Worm (Caenorhabditis elegans) whole organism, L4 larva: Measurements from ENCODE around the gene hnd-1.

ENCODE experiments used
- F26F4.8 ChIP-seq: fragments of 200-800 bp; sonication (Bioruptor generic); conservative IDR thresholded peaks from 2 replicates; pipeline ENCODE4 v1.3.6; 2022; ENCODE audit warnings: missing genetic modification characterization, missing compliant biosample characterization
- F49E8.2 ChIP-seq: sonication (generic microtip); optimal IDR thresholded peaks from 2 replicates; lab custom pipeline; 2016; ENCODE audit warnings: missing compliant biosample characterization, mild to moderate bottlenecking, missing genetic modification characterization, borderline replicate concordance
- R02D3.7 ChIP-seq: fragments of 150-350 bp; sonication (generic microtip); optimal IDR thresholded peaks from 3 replicates; lab custom pipeline; 2014; ENCODE audit warnings: missing biosample characterization, missing genetic modification characterization
- Y48G9A.11 ChIP-seq: fragments of 200-800 bp; sonication (Bioruptor generic); IDR thresholded peaks from 2 replicates; pipeline ENCODE4 v1.3.6; 2022; ENCODE audit warnings: missing genetic modification reagents, missing genetic modification characterization, missing compliant biosample characterization
- Y75B8A.6 ChIP-seq: fragments of 200-800 bp; sonication (Bioruptor generic); IDR thresholded peaks from 2 replicates; pipeline ENCODE4 v1.3.6; 2022; ENCODE audit warnings: missing genetic modification reagents, missing genetic modification characterization, missing compliant biosample characterization
- aha-1 ChIP-seq: fragments of 150-350 bp; peaks from one replicate; lab custom pipeline; 2014; ENCODE audit warnings: missing biosample characterization, missing genetic modification characterization
- ama-1 ChIP-seq: fragments of 150-350 bp; optimal IDR thresholded peaks from 2 replicates; lab custom pipeline; 2014; ENCODE audit warnings: inconsistent platforms, mixed read lengths
- ceh-20 ChIP-seq: fragments of 200-800 bp; sonication (Bioruptor generic); IDR thresholded peaks from 2 replicates; pipeline ENCODE4 v1.3.6; 2022; ENCODE audit warnings: missing genetic modification reagents, missing genetic modification characterization, missing compliant biosample characterization
- ceh-28 ChIP-seq: fragments of 150-350 bp; optimal IDR thresholded peaks from 2 replicates; lab custom pipeline; 2014; ENCODE audit warnings: missing biosample characterization, missing genetic modification reagents, missing genetic modification characterization
- ceh-62 ChIP-seq: sonication (generic microtip); optimal IDR thresholded peaks from 2 replicates; lab custom pipeline; 2017; ENCODE audit warnings: missing biosample characterization, missing genetic modification characterization
- ceh-82 ChIP-seq: sonication (generic microtip); optimal IDR thresholded peaks from 2 replicates; lab custom pipeline; 2017; ENCODE audit warnings: missing biosample characterization, missing genetic modification characterization
- daf-16 ChIP-seq, 3 experiments: sonication (generic microtip); optimal IDR thresholded peaks; 2 replicates each; lab custom pipeline; 2016 to 2017; ENCODE audit warnings: missing genetic modification characterization in 3 of 3, missing genetic modification reagents in 3 of 3, mild to moderate bottlenecking in 2 of 3, missing compliant biosample characterization in 2 of 3, missing biosample characterization in 1 of 3, moderate library complexity in 1 of 3
- daf-8 ChIP-seq: fragments of 200-800 bp; sonication (Bioruptor generic); IDR thresholded peaks from 2 replicates; pipeline ENCODE4 v1.3.6; 2022; ENCODE audit warnings: missing genetic modification characterization, missing compliant biosample characterization
- dmd-6 ChIP-seq: fragments of 200-800 bp; sonication (Bioruptor generic); IDR thresholded peaks from 2 replicates; pipeline ENCODE4 v1.3.6; 2022; ENCODE audit warnings: missing genetic modification reagents, missing genetic modification characterization, missing compliant biosample characterization
- duxl-1 ChIP-seq: sonication (generic microtip); optimal IDR thresholded peaks from 2 replicates; lab custom pipeline; 2016; ENCODE audit warnings: mild to moderate bottlenecking, missing genetic modification characterization, moderate library complexity, missing compliant biosample characterization; ENCODE audit not compliant: poor library complexity
- dve-1 ChIP-seq: sonication (generic microtip); optimal IDR thresholded peaks from 2 replicates; lab custom pipeline; 2017; ENCODE audit warnings: antibody characterized with exemption, mild to moderate bottlenecking, missing genetic modification characterization, missing compliant biosample characterization; ENCODE audit not compliant: insufficient read depth
- egl-27 ChIP-seq: sonication (generic microtip); optimal IDR thresholded peaks from 3 replicates; lab custom pipeline; 2017; ENCODE audit warnings: missing biosample characterization, missing genetic modification reagents, missing genetic modification characterization
- gei-8 ChIP-seq: fragments of 200-800 bp; sonication (Bioruptor generic); optimal IDR thresholded peaks from 2 replicates; lab custom pipeline; 2018; ENCODE audit warnings: mild to moderate bottlenecking, missing genetic modification characterization, missing compliant biosample characterization
- hlh-11 ChIP-seq: fragments of 200-800 bp; sonication (Bioruptor generic); optimal IDR thresholded peaks from 2 replicates; lab custom pipeline; 2018; ENCODE audit warnings: mild to moderate bottlenecking, missing genetic modification characterization, missing compliant biosample characterization
- hmg-1.1 ChIP-seq: fragments of 200-800 bp; sonication (Bioruptor generic); IDR thresholded peaks from 2 replicates; pipeline ENCODE4 v1.3.6; 2022; ENCODE audit warnings: missing genetic modification reagents, missing genetic modification characterization, missing compliant biosample characterization
- jun-1 ChIP-seq: fragments of 150-350 bp; optimal IDR thresholded peaks from 2 replicates; lab custom pipeline; 2014; ENCODE audit warnings: missing biosample characterization, missing genetic modification reagents, missing genetic modification characterization
- lim-7 ChIP-seq: fragments of 200-800 bp; sonication (Bioruptor generic); IDR thresholded peaks from 2 replicates; pipeline ENCODE4 v1.3.6; 2022; ENCODE audit warnings: missing genetic modification characterization, missing compliant biosample characterization
- lin-1 ChIP-seq: fragments of 200-800 bp; sonication (Bioruptor generic); IDR thresholded peaks from 2 replicates; pipeline ENCODE4 v1.3.6; 2022; ENCODE audit warnings: missing genetic modification reagents, missing genetic modification characterization, missing compliant biosample characterization
- lin-13 ChIP-seq: fragments of 150-350 bp; optimal IDR thresholded peaks from 2 replicates; lab custom pipeline; 2014; ENCODE audit warnings: missing biosample characterization, missing genetic modification reagents, missing genetic modification characterization
- lin-15B ChIP-seq: fragments of 150-350 bp; sonication (generic microtip); optimal IDR thresholded peaks from 3 replicates; lab custom pipeline; 2014; ENCODE audit warnings: missing biosample characterization, missing genetic modification characterization
- lin-39 ChIP-seq: fragments of 150-350 bp; optimal IDR thresholded peaks from 2 replicates; lab custom pipeline; 2014; ENCODE audit warnings: missing biosample characterization, missing genetic modification reagents, missing genetic modification characterization
- lir-3 ChIP-seq: sonication (generic microtip); optimal IDR thresholded peaks from 2 replicates; lab custom pipeline; 2016; ENCODE audit warnings: mild to moderate bottlenecking, missing genetic modification characterization, missing compliant biosample characterization
- madf-9 ChIP-seq: fragments of 200-800 bp; sonication (Bioruptor generic); conservative IDR thresholded peaks from 2 replicates; pipeline ENCODE4 v1.3.6; 2022; ENCODE audit warnings: missing genetic modification reagents, missing genetic modification characterization, missing compliant biosample characterization
- mdl-1 ChIP-seq, 2 experiments: fragments of 150-350 bp in 1 of 2; sonication (generic microtip) in 1 of 2; optimal IDR thresholded peaks; 2 replicates each; lab custom pipeline; 2014 to 2017; ENCODE audit warnings: missing biosample characterization in 2 of 2, missing genetic modification characterization in 2 of 2
- nhr-10 ChIP-seq: fragments of 150-350 bp; optimal IDR thresholded peaks from 2 replicates; lab custom pipeline; 2014; ENCODE audit warnings: missing biosample characterization, missing genetic modification characterization
- nhr-102 ChIP-seq: sonication (generic microtip); optimal IDR thresholded peaks from 2 replicates; lab custom pipeline; 2016; ENCODE audit warnings: mild to moderate bottlenecking, missing genetic modification characterization, moderate library complexity, missing compliant biosample characterization
- nhr-11 ChIP-seq: fragments of 150-350 bp; optimal IDR thresholded peaks from 2 replicates; lab custom pipeline; 2014; ENCODE audit warnings: missing biosample characterization, missing genetic modification characterization
- nhr-28 ChIP-seq: fragments of 150-350 bp; optimal IDR thresholded peaks from 2 replicates; lab custom pipeline; 2014; ENCODE audit warnings: missing biosample characterization, missing genetic modification characterization
- nhr-48 ChIP-seq: sonication (generic microtip); optimal IDR thresholded peaks from 2 replicates; lab custom pipeline; 2016; ENCODE audit warnings: mild to moderate bottlenecking, missing genetic modification characterization, missing compliant biosample characterization
- nhr-76 ChIP-seq: fragments of 150-350 bp; optimal IDR thresholded peaks from 2 replicates; lab custom pipeline; 2014; ENCODE audit warnings: missing biosample characterization, missing genetic modification characterization
- nhr-77 ChIP-seq: fragments of 150-350 bp; optimal IDR thresholded peaks from 2 replicates; lab custom pipeline; 2014; ENCODE audit warnings: missing biosample characterization, missing genetic modification characterization
- php-3 ChIP-seq: fragments of 200-800 bp; sonication (Bioruptor generic); IDR thresholded peaks from 2 replicates; pipeline ENCODE4 v1.3.6; 2022; ENCODE audit warnings: missing genetic modification reagents, missing genetic modification characterization, missing compliant biosample characterization
- pqm-1 ChIP-seq: sonication (generic microtip); optimal IDR thresholded peaks from 2 replicates; lab custom pipeline; 2017; ENCODE audit warnings: missing biosample characterization, missing genetic modification characterization
- rbr-2 ChIP-seq: sonication (generic microtip); optimal IDR thresholded peaks from 2 replicates; lab custom pipeline; 2016; ENCODE audit warnings: missing genotype, missing genetic modification characterization, missing compliant biosample characterization
- saeg-2 ChIP-seq: fragments of 200-800 bp; sonication (Bioruptor generic); IDR thresholded peaks from 2 replicates; pipeline ENCODE4 v1.3.6; 2022; ENCODE audit warnings: missing genetic modification reagents, missing genetic modification characterization, missing compliant biosample characterization
- set-16 ChIP-seq: fragments of 200-800 bp; sonication (Bioruptor generic); IDR thresholded peaks from 2 replicates; pipeline ENCODE4 v1.3.6; 2022; ENCODE audit warnings: missing genetic modification reagents, missing genetic modification characterization, missing compliant biosample characterization
- snpc-1.2 ChIP-seq: fragments of 200-800 bp; sonication (Bioruptor generic); IDR thresholded peaks from 2 replicates; pipeline ENCODE4 v1.3.6; 2022; ENCODE audit warnings: missing genetic modification reagents, missing genetic modification characterization, missing compliant biosample characterization
- snpc-4 ChIP-seq: fragments of 150-350 bp; optimal IDR thresholded peaks from 2 replicates; lab custom pipeline; 2014; ENCODE audit warnings: missing biosample characterization, missing genetic modification characterization
- spr-3 ChIP-seq: fragments of 200-800 bp; sonication (Bioruptor generic); optimal IDR thresholded peaks from 2 replicates; lab custom pipeline; 2018; ENCODE audit warnings: mild to moderate bottlenecking, missing genetic modification characterization, missing compliant biosample characterization
- tra-1 ChIP-seq: fragments of 200-800 bp; sonication (Bioruptor generic); IDR thresholded peaks from 2 replicates; pipeline ENCODE4 v1.3.6; 2022; ENCODE audit warnings: missing genetic modification reagents, missing genetic modification characterization, missing compliant biosample characterization
- unc-62 ChIP-seq, 3 experiments: fragments of 150-350 bp in 1 of 3; sonication (generic microtip); optimal IDR thresholded peaks in 2 of 3; peaks in 1 of 3; 1 replicate in 1 of 3; 2 replicates in 2 of 3; lab custom pipeline; 2014 to 2017; ENCODE audit warnings: missing biosample characterization in 3 of 3, missing genetic modification characterization in 3 of 3, missing genetic modification reagents in 3 of 3, missing genotype in 1 of 3
- vab-7 ChIP-seq: fragments of 200-800 bp; sonication (Bioruptor generic); IDR thresholded peaks from 2 replicates; pipeline ENCODE4 v1.3.6; 2022; ENCODE audit warnings: missing genetic modification reagents, missing genetic modification characterization, missing compliant biosample characterization
- zip-11 ChIP-seq: fragments of 200-800 bp; sonication (Bioruptor generic); IDR thresholded peaks from 2 replicates; pipeline ENCODE4 v1.3.6; 2022; ENCODE audit warnings: missing genetic modification characterization, missing compliant biosample characterization

The hnd-1 gene

DNA sequence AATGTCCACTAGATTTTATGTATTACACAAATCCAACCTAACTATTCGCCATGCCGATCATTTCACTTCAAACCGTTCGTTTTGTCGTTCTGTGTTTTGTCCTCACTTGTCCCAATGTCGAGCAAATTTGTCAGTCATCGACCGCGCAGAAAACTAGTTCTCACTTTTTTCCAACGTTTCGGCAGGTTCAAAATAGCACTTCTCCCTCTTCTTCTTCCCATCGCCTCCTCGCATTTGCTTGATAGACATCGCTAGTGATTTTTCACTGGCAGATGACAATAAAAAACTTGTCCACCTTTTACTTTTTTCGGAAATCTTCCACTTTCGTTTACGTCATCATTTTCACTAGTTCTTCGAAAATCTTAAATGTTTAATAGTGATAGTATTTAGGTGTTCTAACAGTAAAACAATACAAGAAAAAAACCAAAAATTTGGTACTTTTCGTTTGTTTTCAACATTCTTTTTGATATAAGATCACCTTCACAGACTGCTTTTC is 18.8 kb upstream of the hnd-1 start:
- no peak for TF ChIP-seq lir-3
- TF ChIP-seq nhr-28 (tag; lab: Kevin White, UChicago): no peak
- peak; percentile 61 for TF ChIP-seq aha-1 (tag; lab: Kevin White, UChicago)
- no peak for TF ChIP-seq snpc-4 (tag; lab: Kevin White, UChicago)
- no peak for TF ChIP-seq snpc-1.2 (GFP tag; lab: Robert Waterston, UW)
- no peak for TF ChIP-seq gei-8 (GFP tag; lab: Kevin White, UChicago)

DNA sequence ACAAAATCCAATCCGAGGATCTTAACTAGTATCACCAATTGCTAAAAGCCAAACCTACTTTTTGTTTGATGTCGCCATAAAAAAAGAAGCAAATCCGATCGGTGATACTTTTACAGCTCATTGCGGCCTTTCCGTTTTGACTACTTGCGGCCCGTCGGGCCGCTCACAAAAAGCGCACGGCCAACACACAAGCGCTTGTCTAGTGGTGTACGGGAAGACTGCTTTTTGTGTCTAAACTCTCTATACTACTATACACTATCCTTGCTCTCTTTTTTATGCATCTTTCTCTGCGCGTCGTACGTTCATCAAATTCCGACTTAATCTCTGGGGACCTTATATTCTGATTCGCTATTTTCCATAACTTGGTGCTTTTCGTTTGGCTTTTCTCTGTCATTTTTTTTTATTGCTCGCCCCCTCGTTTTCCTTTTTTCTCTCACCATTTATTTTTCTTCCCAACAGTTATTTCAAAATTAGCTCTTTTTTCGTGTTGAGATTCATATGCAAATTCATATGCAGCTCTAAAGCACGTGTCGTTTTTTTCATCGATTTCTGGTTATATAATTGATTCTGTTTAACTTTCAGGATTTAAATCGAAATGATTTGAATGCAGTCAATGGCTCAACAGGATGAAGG is 17.7 kb upstream of the hnd-1 start, which contains the start of gene noca-2:
Gene noca-2, plus strand, starts transcription at position 583 of the 633 bp plus-strand sequence.
- no peak for TF ChIP-seq nhr-102 (tag; lab: Kevin White, UChicago)
- no peak for TF ChIP-seq ceh-82
- no peak for TF ChIP-seq lin-39 (tag; lab: Kevin White, UChicago)
- TF ChIP-seq ceh-28 (tag; lab: Kevin White, UChicago): no peak
- TF ChIP-seq dve-1 (tag; lab: Kevin White, UChicago): no peak
- no peak for TF ChIP-seq ama-1 (lab: Kevin White, UChicago)
- TF ChIP-seq unc-62 (GFP tag; optimal IDR thresholded peaks at IDR 0.05 in 1 of 2; lab: Kevin White, UChicago): peak in 1 of 2 experiments; percentile 55
- no peak for TF ChIP-seq unc-62 (tag; optimal IDR thresholded peaks at IDR 0.05; lab: Kevin White, UChicago)
- TF ChIP-seq jun-1 (tag; lab: Kevin White, UChicago): no peak
- TF ChIP-seq spr-3: no peak
- no peak for TF ChIP-seq lim-7 (GFP tag; lab: Robert Waterston, UW)
- no peak for TF ChIP-seq duxl-1 (tag; lab: Kevin White, UChicago)
- no peak for TF ChIP-seq F49E8.2
- no peak for TF ChIP-seq lin-15B
- TF ChIP-seq madf-9 (GFP tag; lab: Robert Waterston, UW): no peak
- TF ChIP-seq snpc-1.2 (GFP tag; lab: Robert Waterston, UW): no peak
- peak in 1 of 2 experiments; percentile 19 for TF ChIP-seq mdl-1 (tag; optimal IDR thresholded peaks at IDR 0.05; lab: Kevin White, UChicago)
- no peak for TF ChIP-seq Y48G9A.11 (GFP tag; lab: Robert Waterston, UW)
- TF ChIP-seq ceh-20 (GFP tag; lab: Robert Waterston, UW): no peak
- TF ChIP-seq R02D3.7 (tag; lab: Kevin White, UChicago): no peak
- TF ChIP-seq Y75B8A.6 (GFP tag; lab: Robert Waterston, UW): no peak
- TF ChIP-seq daf-8 (GFP tag; lab: Robert Waterston, UW): no peak
- no peak for TF ChIP-seq F26F4.8 (GFP tag; lab: Robert Waterston, UW)
- TF ChIP-seq vab-7 (GFP tag; lab: Robert Waterston, UW): no peak
- TF ChIP-seq egl-27 (tag; lab: Kevin White, UChicago): no peak
- TF ChIP-seq php-3 (GFP tag; lab: Robert Waterston, UW): no peak
- TF ChIP-seq snpc-4 (tag; lab: Kevin White, UChicago): no peak
- peak; percentile 30 for TF ChIP-seq hlh-11 (tag; lab: Kevin White, UChicago)
- no peak for TF ChIP-seq nhr-76 (tag; lab: Kevin White, UChicago)
- peak; percentile 75 for TF ChIP-seq hmg-1.1 (GFP tag; lab: Robert Waterston, UW)
- no peak for TF ChIP-seq tra-1 (GFP tag; lab: Robert Waterston, UW)
- TF ChIP-seq zip-11 (GFP tag; lab: Robert Waterston, UW): no peak
- TF ChIP-seq nhr-48 (tag; lab: Kevin White, UChicago): no peak
- no peak for TF ChIP-seq lir-3
- no peak for TF ChIP-seq lin-13
- TF ChIP-seq rbr-2 (tag; lab: Kevin White, UChicago): peak; percentile 33
- no peak for TF ChIP-seq lin-1 (GFP tag; lab: Robert Waterston, UW)
- no peak for TF ChIP-seq nhr-77 (tag; lab: Kevin White, UChicago)
- TF ChIP-seq set-16 (GFP tag; lab: Robert Waterston, UW): no peak
- TF ChIP-seq pqm-1: no peak
- TF ChIP-seq nhr-10 (tag; lab: Kevin White, UChicago): no peak
- TF ChIP-seq nhr-11 (tag; lab: Kevin White, UChicago): no peak
- TF ChIP-seq ceh-62 (tag; lab: Kevin White, UChicago): no peak
- no peak for TF ChIP-seq saeg-2 (GFP tag; lab: Robert Waterston, UW)
- peak; percentile 36 for TF ChIP-seq dmd-6 (GFP tag; lab: Robert Waterston, UW)
- TF ChIP-seq daf-16 (GFP tag; optimal IDR thresholded peaks at IDR 0.05; lab: Kevin White, UChicago): no peak
- peak; percentile 24 for TF ChIP-seq daf-16 (tag; optimal IDR thresholded peaks at IDR 0.05; lab: Kevin White, UChicago)
